Worm (Caenorhabditis elegans): ENCODE data around the gene dpy-1.

The dpy-1 gene

ce11 chrIII:2090695-2091094 lies 42.9 kb upstream of the dpy-1 start (continued):
- TF ChIP-seq tbp1 (GFP tag; optimal IDR thresholded peaks at IDR 0.05) (peak; percentile 9), Y79H2A.3 (GFP tag; conservative IDR thresholded peaks at IDR 0.05) (no peak), efl-1 (GFP tag; optimal IDR thresholded peaks at IDR 0.05) (no peak), ceh-58 (GFP tag; IDR thresholded peaks at IDR 0.05) (no peak), hmg-20 (GFP tag; IDR thresholded peaks at IDR 0.05) (no peak), F10E7.11 (tag; optimal IDR thresholded peaks at IDR 0.05) (no peak), tlf-1 (GFP tag; optimal IDR thresholded peaks at IDR 0.05) (peak; percentile 18), nfya-1 (tag; optimal IDR thresholded peaks at IDR 0.05; ENCODE audit: borderline replicate concordance, insufficient read depth) (no peak), somi-1 (GFP tag; optimal IDR thresholded peaks at IDR 0.05) (peak; percentile 0), D2030.7 (GFP tag; IDR thresholded peaks at IDR 0.05) (no peak), Y67H2A.10 (GFP tag; conservative IDR thresholded peaks at IDR 0.05) (no peak), lin-26 (GFP tag; IDR thresholded peaks at IDR 0.05) (no peak), lin-35 (GFP tag; optimal IDR thresholded peaks at IDR 0.05) (no peak), F49E8.2 (tag; optimal IDR thresholded peaks at IDR 0.05; ENCODE audit: insufficient read depth) (no peak), attf-6 (GFP tag; IDR thresholded peaks at IDR 0.05) (no peak), ccch-3 (GFP tag; optimal IDR thresholded peaks at IDR 0.05) (no peak), lin-54 (GFP tag; optimal IDR thresholded peaks at IDR 0.05) (peak; percentile 7), nfya-2 (GFP tag; IDR thresholded peaks at IDR 0.05) (no peak), egrh-3 (GFP tag; IDR thresholded peaks at IDR 0.05) (no peak), madf-6 (GFP tag; IDR thresholded peaks at IDR 0.05) (no peak), nhr-179 (tag; optimal IDR thresholded peaks at IDR 0.05) (no peak), bed-1 (GFP tag; IDR thresholded peaks at IDR 0.05) (no peak), bed-2 (GFP tag; IDR thresholded peaks at IDR 0.05) (no peak), K12H6.12 (tag; optimal IDR thresholded peaks at IDR 0.05) (no peak), ekl-4 (GFP tag; IDR thresholded peaks at IDR 0.05) (no peak), atf-7 (tag; optimal IDR thresholded peaks at IDR 0.05) (no peak), snpc-3.4 (tag; optimal IDR thresholded peaks at IDR 0.05) (no peak), T26A5.8 (tag; optimal IDR thresholded peaks at IDR 0.05) (no peak), F33H1.4 (GFP tag; IDR thresholded peaks at IDR 0.05) (no peak), ceh-100 (GFP tag; IDR thresholded peaks at IDR 0.05) (no peak), ztf-28 (GFP tag; IDR thresholded peaks at IDR 0.05) (no peak), athp-1 (tag; optimal IDR thresholded peaks at IDR 0.05) (no peak), hsf-1 (GFP tag; IDR thresholded peaks at IDR 0.05) (no peak), lin-40 (tag; optimal IDR thresholded peaks at IDR 0.05) (peak; percentile 82), F22D6.2 (tag; optimal IDR thresholded peaks at IDR 0.05) (peak; percentile 12), ztf-6 (GFP tag; IDR thresholded peaks at IDR 0.05) (no peak), pbrm-1 (GFP tag; IDR thresholded peaks at IDR 0.05) (0 out of 2 replicates have a peak, but pooled peaks have one; percentile 10), ztf-3 (GFP tag; optimal IDR thresholded peaks at IDR 0.05) (no peak), ztf-25 (GFP tag; IDR thresholded peaks at IDR 0.05) (no peak), akir-1 (GFP tag; optimal IDR thresholded peaks at IDR 0.05) (no peak), cebp-1 (GFP tag; IDR thresholded peaks at IDR 0.05) (no peak), cebp-1 (tag; optimal IDR thresholded peaks at IDR 0.05) (peak; percentile 60), hrde-1 (tag; optimal IDR thresholded peaks at IDR 0.05; ENCODE audit: borderline replicate concordance) (no peak), lag-1 (GFP tag; IDR thresholded peaks at IDR 0.05) (no peak), aptf-3 (GFP tag; IDR thresholded peaks at IDR 0.05) (no peak), ceh-40 (GFP tag; IDR thresholded peaks at IDR 0.05) (no peak), madf-10 (tag; optimal IDR thresholded peaks at IDR 0.05) (no peak), sea-2 (GFP tag; IDR thresholded peaks at IDR 0.05) (no peak), dpff-1 (tag; optimal IDR thresholded peaks at IDR 0.05) (no peak), hlh-12 (tag; optimal IDR thresholded peaks at IDR 0.05) (no peak)
